Worm (Caenorhabditis elegans) whole organism, L3 larva: ENCODE results near the gene nuo-5.

Experiments used
- R02D3.7 ChIP-seq: fragments of 150-350 bp; optimal IDR thresholded peaks from 2 replicates; lab custom pipeline; 2014; ENCODE audit warnings: missing biosample characterization, missing genetic modification characterization
- ZK546.5 ChIP-seq: sonication (generic microtip); optimal IDR thresholded peaks from 2 replicates; lab custom pipeline; 2017; ENCODE audit warnings: missing biosample characterization, missing genetic modification characterization
- aly-2 ChIP-seq: fragments of 150-350 bp; optimal IDR thresholded peaks from 2 replicates; lab custom pipeline; 2014; ENCODE audit warnings: missing biosample characterization, missing genetic modification characterization
- ama-1 ChIP-seq: fragments of 150-350 bp; optimal IDR thresholded peaks from 2 replicates; lab custom pipeline; 2018
- ceh-16 ChIP-seq: sonication (generic microtip); optimal IDR thresholded peaks from 2 replicates; lab custom pipeline; 2017; ENCODE audit warnings: missing biosample characterization, missing genetic modification characterization
- ceh-28 ChIP-seq: fragments of 150-350 bp; optimal IDR thresholded peaks from 2 replicates; lab custom pipeline; 2014; ENCODE audit warnings: missing biosample characterization, missing genetic modification reagents, missing genetic modification characterization
- ceh-82 ChIP-seq: fragments of 150-350 bp; optimal IDR thresholded peaks from 2 replicates; lab custom pipeline; 2014; ENCODE audit warnings: missing biosample characterization, missing genetic modification characterization
- ceh-9 ChIP-seq: sonication (generic microtip); optimal IDR thresholded peaks from 2 replicates; lab custom pipeline; 2018; ENCODE audit warnings: missing biosample characterization, missing genetic modification characterization
- daf-12 ChIP-seq: fragments of 150-350 bp; optimal IDR thresholded peaks from 2 replicates; lab custom pipeline; 2014; ENCODE audit warnings: missing biosample characterization, missing genetic modification reagents, missing genetic modification characterization
- egl-27 ChIP-seq: sonication (generic microtip); optimal IDR thresholded peaks from 4 replicates; lab custom pipeline; 2017; ENCODE audit warnings: missing biosample characterization, missing genetic modification reagents, missing genetic modification characterization
- egl-5 ChIP-seq: fragments of 150-350 bp; optimal IDR thresholded peaks from 2 replicates; lab custom pipeline; 2017; ENCODE audit warnings: missing biosample characterization, missing genetic modification reagents, missing genetic modification characterization, inconsistent platforms
- elt-2 ChIP-seq: sonication (generic microtip); optimal IDR thresholded peaks from 2 replicates; lab custom pipeline; 2016; ENCODE audit warnings: missing genetic modification reagents, mild to moderate bottlenecking, missing genetic modification characterization, missing compliant biosample characterization
- elt-3 ChIP-seq, 3 experiments: fragments of 150-350 bp in 1 of 3; sonication (generic microtip) in 2 of 3; optimal IDR thresholded peaks; 2 replicates in 2 of 3; 4 replicates in 1 of 3; lab custom pipeline; 2014 to 2017; ENCODE audit warnings: missing biosample characterization in 3 of 3, missing genetic modification characterization in 3 of 3
- eor-1 ChIP-seq, 2 experiments: fragments of 150-350 bp; optimal IDR thresholded peaks; 2 replicates each; lab custom pipeline; 2014 to 2018; ENCODE audit warnings: missing biosample characterization in 2 of 2, missing genetic modification characterization in 2 of 2
- fkh-10 ChIP-seq: sonication (generic microtip); optimal IDR thresholded peaks from 2 replicates; lab custom pipeline; 2017; ENCODE audit warnings: missing biosample characterization, missing genetic modification reagents, missing genetic modification characterization
- fkh-2 ChIP-seq: fragments of 150-350 bp; optimal IDR thresholded peaks from 2 replicates; lab custom pipeline; 2014; ENCODE audit warnings: missing biosample characterization, missing genetic modification reagents, missing genetic modification characterization
- fos-1 ChIP-seq: fragments of 150-350 bp; optimal IDR thresholded peaks from 2 replicates; lab custom pipeline; 2014; ENCODE audit warnings: missing biosample characterization, missing genetic modification characterization
- hmg-11 ChIP-seq: sonication (generic microtip); optimal IDR thresholded peaks from 2 replicates; lab custom pipeline; 2016; ENCODE audit warnings: missing genetic modification characterization, missing compliant biosample characterization
- jun-1 ChIP-seq: fragments of 150-350 bp; optimal IDR thresholded peaks from 2 replicates; lab custom pipeline; 2014; ENCODE audit warnings: missing biosample characterization, missing genetic modification reagents, missing genetic modification characterization
- lin-15B ChIP-seq: fragments of 150-350 bp; optimal IDR thresholded peaks from 2 replicates; lab custom pipeline; 2014; ENCODE audit warnings: missing biosample characterization, missing genetic modification characterization
- lin-39 ChIP-seq: fragments of 150-350 bp; optimal IDR thresholded peaks from 2 replicates; lab custom pipeline; 2018; ENCODE audit warnings: missing biosample characterization, missing genetic modification reagents, missing genetic modification characterization
- lsy-12 ChIP-seq: sonication (generic microtip); optimal IDR thresholded peaks from 2 replicates; lab custom pipeline; 2016; ENCODE audit warnings: mild to moderate bottlenecking, missing genetic modification characterization, missing compliant biosample characterization
- mdl-1 ChIP-seq: fragments of 150-350 bp; optimal IDR thresholded peaks from 2 replicates; lab custom pipeline; 2014; ENCODE audit warnings: missing biosample characterization, missing genetic modification characterization
- mml-1 ChIP-seq: fragments of 150-350 bp; sonication (generic microtip); optimal IDR thresholded peaks from 3 replicates; lab custom pipeline; 2014; ENCODE audit warnings: missing biosample characterization, missing genetic modification characterization
- nfya-1 ChIP-seq: sonication (generic microtip); optimal IDR thresholded peaks from 2 replicates; lab custom pipeline; 2017; ENCODE audit warnings: missing genetic modification characterization, mild to moderate bottlenecking, missing compliant biosample characterization, antibody characterized with exemption, moderate library complexity; ENCODE audit not compliant: insufficient read depth
- nhr-11 ChIP-seq: fragments of 150-350 bp; optimal IDR thresholded peaks from 2 replicates; lab custom pipeline; 2014; ENCODE audit warnings: missing biosample characterization, missing genetic modification characterization
- nhr-12 ChIP-seq: fragments of 150-350 bp; optimal IDR thresholded peaks from 2 replicates; lab custom pipeline; 2014; ENCODE audit warnings: missing biosample characterization, missing genetic modification characterization
- nhr-23 ChIP-seq: fragments of 150-350 bp; optimal IDR thresholded peaks from 2 replicates; lab custom pipeline; 2014; ENCODE audit warnings: missing biosample characterization, missing genetic modification reagents, missing genetic modification characterization
- nhr-237 ChIP-seq: fragments of 150-350 bp; optimal IDR thresholded peaks from 2 replicates; lab custom pipeline; 2014; ENCODE audit warnings: missing biosample characterization, missing genetic modification characterization
- nhr-25 ChIP-seq: sonication (generic microtip); optimal IDR thresholded peaks from 2 replicates; lab custom pipeline; 2017; ENCODE audit warnings: missing biosample characterization, missing genetic modification characterization
- nhr-28 ChIP-seq: fragments of 150-350 bp; optimal IDR thresholded peaks from 2 replicates; lab custom pipeline; 2014; ENCODE audit warnings: missing biosample characterization, missing genetic modification characterization
- nhr-43 ChIP-seq: sonication (generic microtip); optimal IDR thresholded peaks from 2 replicates; lab custom pipeline; 2016; ENCODE audit warnings: mild to moderate bottlenecking, missing genetic modification characterization, missing compliant biosample characterization; ENCODE audit not compliant: poor library complexity, severe bottlenecking
- nhr-67 ChIP-seq: fragments of 150-350 bp; optimal IDR thresholded peaks from 2 replicates; lab custom pipeline; 2014; ENCODE audit warnings: missing biosample characterization, missing genetic modification characterization
- nhr-76 ChIP-seq: fragments of 150-350 bp; sonication (generic microtip); optimal IDR thresholded peaks from 5 replicates; lab custom pipeline; 2014; ENCODE audit warnings: missing biosample characterization, missing genetic modification characterization
- nhr-77 ChIP-seq: fragments of 150-350 bp; optimal IDR thresholded peaks from 2 replicates; lab custom pipeline; 2014; ENCODE audit warnings: missing biosample characterization, missing genetic modification characterization
- pha-4 ChIP-seq: fragments of 150-350 bp; optimal IDR thresholded peaks from 2 replicates; lab custom pipeline; 2014; ENCODE audit warnings: missing biosample characterization, missing genetic modification reagents, missing genetic modification characterization
- pqm-1 ChIP-seq: fragments of 150-350 bp; optimal IDR thresholded peaks from 2 replicates; lab custom pipeline; 2017; ENCODE audit warnings: missing biosample characterization, missing genetic modification characterization, inconsistent platforms
- sea-2 ChIP-seq: fragments of 150-350 bp; sonication (generic microtip); optimal IDR thresholded peaks from 4 replicates; lab custom pipeline; 2014; ENCODE audit warnings: missing biosample characterization, missing genetic modification reagents, missing genetic modification characterization
- skn-1 ChIP-seq: fragments of 150-350 bp; optimal IDR thresholded peaks from 2 replicates; lab custom pipeline; 2014; ENCODE audit warnings: missing biosample characterization, missing genetic modification characterization
- snpc-4 ChIP-seq: fragments of 150-350 bp; optimal IDR thresholded peaks from 2 replicates; lab custom pipeline; 2014; ENCODE audit warnings: missing biosample characterization, missing genetic modification characterization
- tbx-2 ChIP-seq: sonication (generic microtip); optimal IDR thresholded peaks from 2 replicates; lab custom pipeline; 2016; ENCODE audit warnings: mild to moderate bottlenecking, missing genetic modification characterization, missing compliant biosample characterization
- unc-39 ChIP-seq: sonication (generic microtip); optimal IDR thresholded peaks from 4 replicates; lab custom pipeline; 2017; ENCODE audit warnings: missing biosample characterization, missing genetic modification characterization
- unc-62 ChIP-seq: fragments of 150-350 bp; sonication (generic microtip); optimal IDR thresholded peaks from 4 replicates; lab custom pipeline; 2014; ENCODE audit warnings: missing biosample characterization, missing genetic modification reagents, missing genetic modification characterization
- zag-1 ChIP-seq: fragments of 150-350 bp; optimal IDR thresholded peaks from 2 replicates; lab custom pipeline; 2014; ENCODE audit warnings: missing biosample characterization, missing genetic modification characterization
- ztf-11 ChIP-seq: fragments of 150-350 bp; optimal IDR thresholded peaks from 2 replicates; lab custom pipeline; 2014; ENCODE audit warnings: missing biosample characterization, missing genetic modification characterization
- ztf-4 ChIP-seq: fragments of 150-350 bp; optimal IDR thresholded peaks from 2 replicates; lab custom pipeline; 2014; ENCODE audit warnings: missing biosample characterization, missing genetic modification characterization

nuo-5 gene

ce11 chrV:2690478-2690877, 8.3 kb upstream of the nuo-5 start:
- TF ChIP-seq ceh-16 (tag; lab: Kevin White, UChicago), result no peak
- no peak for TF ChIP-seq egl-5 (tag; lab: Kevin White, UChicago)
- TF ChIP-seq fos-1 (tag; lab: Kevin White, UChicago), result no peak
- TF ChIP-seq zag-1 (tag; lab: Kevin White, UChicago), result no peak
- no peak for TF ChIP-seq unc-62 (GFP tag; lab: Kevin White, UChicago)
- TF ChIP-seq nhr-25 (tag; lab: Kevin White, UChicago), result no peak
- TF ChIP-seq ceh-9 (tag; lab: Kevin White, UChicago), result no peak
- no peak for TF ChIP-seq nhr-11 (tag; lab: Kevin White, UChicago)
- TF ChIP-seq jun-1 (tag; lab: Kevin White, UChicago), result no peak
- no peak for TF ChIP-seq tbx-2 (tag; lab: Kevin White, UChicago)
- no peak for TF ChIP-seq ama-1 (lab: Kevin White, UChicago)
- no peak for TF ChIP-seq elt-3 (tag; optimal IDR thresholded peaks at IDR 0.05; lab: Kevin White, UChicago)
- TF ChIP-seq mml-1, result no peak
- no peak for TF ChIP-seq nhr-67 (tag; lab: Kevin White, UChicago)
- TF ChIP-seq nfya-1, result no peak
- no peak for TF ChIP-seq nhr-28 (tag; lab: Kevin White, UChicago)
- TF ChIP-seq fkh-2, result no peak

ce11 chrV:2690948-2691347, 7.8 kb upstream of the nuo-5 start:
- TF ChIP-seq nhr-237 (tag; lab: Kevin White, UChicago), result no peak
- no peak for TF ChIP-seq hmg-11 (tag; lab: Kevin White, UChicago)
- no peak for TF ChIP-seq zag-1 (tag; lab: Kevin White, UChicago)
- TF ChIP-seq mdl-1 (tag; lab: Kevin White, UChicago), result no peak
- TF ChIP-seq ztf-11 (tag; lab: Kevin White, UChicago), result no peak
- no peak for TF ChIP-seq daf-12 (tag; lab: Kevin White, UChicago)
- no peak for TF ChIP-seq ceh-28 (tag; lab: Kevin White, UChicago)
- no peak for TF ChIP-seq ztf-4 (tag; lab: Kevin White, UChicago)

- no peak for TF ChIP-seq nhr-237 (tag; lab: Kevin White, UChicago)
- peak; percentile 67 for TF ChIP-seq hmg-11 (tag; lab: Kevin White, UChicago)
- no peak for TF ChIP-seq egl-5 (tag; lab: Kevin White, UChicago)
- no peak for TF ChIP-seq ZK546.5 (tag; lab: Kevin White, UChicago)
- TF ChIP-seq ceh-82 (tag; lab: Kevin White, UChicago), result no peak
- TF ChIP-seq nhr-12 (tag; lab: Kevin White, UChicago), result no peak
- TF ChIP-seq ztf-11 (tag; lab: Kevin White, UChicago), result no peak
- TF ChIP-seq nhr-11 (tag; lab: Kevin White, UChicago), result no peak
- TF ChIP-seq jun-1 (tag; lab: Kevin White, UChicago), result peak; percentile 17
- no peak for TF ChIP-seq unc-39 (tag; lab: Kevin White, UChicago)
- TF ChIP-seq skn-1, result no peak
- TF ChIP-seq mml-1, result no peak
- TF ChIP-seq nhr-77, result no peak
- TF ChIP-seq lin-39, result no peak
- TF ChIP-seq fkh-10 (GFP tag; lab: Kevin White, UChicago), result no peak
- peak; percentile 8 for TF ChIP-seq snpc-4 (tag; lab: Kevin White, UChicago)
- no peak for TF ChIP-seq ceh-9 (tag; lab: Kevin White, UChicago)
- peak; percentile 71 for TF ChIP-seq lin-15B (tag; lab: Kevin White, UChicago)
- no peak for TF ChIP-seq nhr-43 (tag; lab: Kevin White, UChicago)
- no peak for TF ChIP-seq ama-1 (lab: Kevin White, UChicago)
- TF ChIP-seq unc-62 (GFP tag; lab: Kevin White, UChicago), result no peak
- TF ChIP-seq daf-12 (tag; lab: Kevin White, UChicago), result no peak
- TF ChIP-seq ceh-28 (tag; lab: Kevin White, UChicago), result peak; percentile 31
- TF ChIP-seq elt-3 (tag; optimal IDR thresholded peaks at IDR 0.05; lab: Kevin White, UChicago), result no peak
- TF ChIP-seq fkh-2, result no peak
- no peak for TF ChIP-seq ztf-4 (tag; lab: Kevin White, UChicago)
- TF ChIP-seq aly-2, result no peak
- no peak for TF ChIP-seq ceh-16 (tag; lab: Kevin White, UChicago)
- TF ChIP-seq pqm-1, result peak; percentile 58
- no peak for TF ChIP-seq fos-1 (tag; lab: Kevin White, UChicago)
- TF ChIP-seq lsy-12 (tag; lab: Kevin White, UChicago), result no peak
- peak; percentile 90 for TF ChIP-seq nfya-1
- TF ChIP-seq zag-1 (tag; lab: Kevin White, UChicago), result no peak
- TF ChIP-seq egl-27 (tag; lab: Kevin White, UChicago), result no peak
- peak; percentile 17 for TF ChIP-seq sea-2 (GFP tag; lab: Kevin White, UChicago)
- TF ChIP-seq pha-4, result peak; percentile 77
- no peak for TF ChIP-seq nhr-67 (tag; lab: Kevin White, UChicago)
- TF ChIP-seq nhr-76 (tag; lab: Kevin White, UChicago), result no peak
- no peak for TF ChIP-seq nhr-28 (tag; lab: Kevin White, UChicago)
- TF ChIP-seq R02D3.7 (tag; lab: Kevin White, UChicago), result no peak
- TF ChIP-seq tbx-2 (tag; lab: Kevin White, UChicago), result no peak
- TF ChIP-seq nhr-23 (tag; lab: Kevin White, UChicago), result peak; percentile 58
- TF ChIP-seq nhr-25 (tag; lab: Kevin White, UChicago), result peak; percentile 38
- no peak for TF ChIP-seq eor-1 (tag; optimal IDR thresholded peaks at IDR 0.05; lab: Kevin White, UChicago)
- TF ChIP-seq mdl-1 (tag; lab: Kevin White, UChicago), result no peak
- TF ChIP-seq elt-2 (tag; lab: Kevin White, UChicago), result peak; percentile 47
These were observed 4.4 kb upstream of the nuo-5 start, which contains the start of gene Y45G12B.2 for ce11 chrV:2694389-2694788. Y45G12B.2 (plus strand) TSS chrV:2694771.
